Worm (Caenorhabditis elegans) whole organism, mixed stage, embryonic: ENCODE data around the gene F53A3.1.

Experiments
- M03D4.4 ChIP-seq: sonication (generic microtip); optimal IDR thresholded peaks from 2 replicates; lab custom pipeline; 2017; ENCODE audit warnings: mild to moderate bottlenecking, missing genetic modification characterization, missing compliant biosample characterization
- bed-3 ChIP-seq: fragments of 200-800 bp; sonication (Bioruptor generic); optimal IDR thresholded peaks from 3 replicates; lab custom pipeline; 2018; ENCODE audit warnings: mild to moderate bottlenecking, missing genetic modification characterization, moderate library complexity, missing compliant biosample characterization
- blmp-1 ChIP-seq: fragments of 150-350 bp; optimal IDR thresholded peaks from 2 replicates; lab custom pipeline; 2014; ENCODE audit warnings: missing biosample characterization, missing genetic modification characterization
- ceh-39 ChIP-seq: fragments of 150-350 bp; optimal IDR thresholded peaks from 2 replicates; lab custom pipeline; 2014; ENCODE audit warnings: missing biosample characterization, missing genetic modification characterization
- ceh-43 ChIP-seq: fragments of 200-800 bp; sonication (Bioruptor generic); optimal IDR thresholded peaks from 2 replicates; lab custom pipeline; 2018; ENCODE audit warnings: mild to moderate bottlenecking, missing genetic modification characterization, moderate library complexity, missing compliant biosample characterization
- ceh-83 ChIP-seq: fragments of 200-800 bp; sonication (Bioruptor generic); optimal IDR thresholded peaks from 2 replicates; lab custom pipeline; 2018; ENCODE audit warnings: mild to moderate bottlenecking, missing genetic modification characterization, missing compliant biosample characterization
- ces-1 ChIP-seq: fragments of 150-350 bp; optimal IDR thresholded peaks from 2 replicates; lab custom pipeline; 2014; ENCODE audit warnings: missing biosample characterization, missing genetic modification reagents, missing genetic modification characterization
- cnd-1 ChIP-seq: fragments of 200-800 bp; sonication (Bioruptor generic); optimal IDR thresholded peaks from 2 replicates; lab custom pipeline; 2018; ENCODE audit warnings: mild to moderate bottlenecking, missing genetic modification characterization, missing compliant biosample characterization
- drap-1 ChIP-seq: fragments of 200-800 bp; sonication (Bioruptor generic); optimal IDR thresholded peaks from 3 replicates; lab custom pipeline; 2018; ENCODE audit warnings: mild to moderate bottlenecking, missing genetic modification characterization, missing compliant biosample characterization
- elt-1 ChIP-seq: sonication (generic microtip); optimal IDR thresholded peaks from 2 replicates; lab custom pipeline; 2017; ENCODE audit warnings: missing genetic modification characterization, mild to moderate bottlenecking, missing compliant biosample characterization, antibody characterized with exemption, moderate library complexity, borderline replicate concordance; ENCODE audit not compliant: insufficient read depth
- elt-3 ChIP-seq: fragments of 150-350 bp; optimal IDR thresholded peaks from 2 replicates; lab custom pipeline; 2014; ENCODE audit warnings: missing biosample characterization, missing genetic modification characterization
- flh-1 ChIP-seq: fragments of 200-800 bp; sonication (Bioruptor generic); optimal IDR thresholded peaks from 2 replicates; lab custom pipeline; 2018; ENCODE audit warnings: mild to moderate bottlenecking, missing genetic modification characterization, moderate library complexity, missing compliant biosample characterization
- ham-2 ChIP-seq: fragments of 200-800 bp; sonication (Bioruptor generic); optimal IDR thresholded peaks from 2 replicates; lab custom pipeline; 2018; ENCODE audit warnings: mild to moderate bottlenecking, missing genetic modification characterization, missing compliant biosample characterization
- hlh-1 ChIP-seq: fragments of 150-350 bp; optimal IDR thresholded peaks from 2 replicates; lab custom pipeline; 2014; ENCODE audit warnings: missing biosample characterization, missing genetic modification reagents, missing genetic modification characterization
- lin-13 ChIP-seq: fragments of 150-350 bp; optimal IDR thresholded peaks from 2 replicates; lab custom pipeline; 2014; ENCODE audit warnings: missing biosample characterization, missing genetic modification characterization
- lin-32 ChIP-seq: fragments of 200-800 bp; sonication (Bioruptor generic); optimal IDR thresholded peaks from 2 replicates; lab custom pipeline; 2018; ENCODE audit warnings: mild to moderate bottlenecking, missing genetic modification characterization, missing compliant biosample characterization
- lsy-2 ChIP-seq: fragments of 150-350 bp; optimal IDR thresholded peaks from 2 replicates; lab custom pipeline; 2014; ENCODE audit warnings: missing biosample characterization, missing genetic modification characterization
- mab-5 ChIP-seq: fragments of 150-350 bp; optimal IDR thresholded peaks from 2 replicates; lab custom pipeline; 2014; ENCODE audit warnings: missing biosample characterization, missing genetic modification characterization
- mep-1 ChIP-seq: fragments of 150-350 bp; optimal IDR thresholded peaks from 2 replicates; lab custom pipeline; 2017; ENCODE audit warnings: missing biosample characterization, missing genetic modification reagents, missing genetic modification characterization, inconsistent platforms
- mls-2 ChIP-seq: sonication (generic microtip); optimal IDR thresholded peaks from 2 replicates; lab custom pipeline; 2016; ENCODE audit warnings: mild to moderate bottlenecking, missing genetic modification characterization, moderate library complexity, missing compliant biosample characterization
- nhr-12 ChIP-seq: fragments of 150-350 bp; optimal IDR thresholded peaks from 2 replicates; lab custom pipeline; 2014; ENCODE audit warnings: missing biosample characterization, missing genetic modification characterization
- nhr-2 ChIP-seq: fragments of 150-350 bp; optimal IDR thresholded peaks from 2 replicates; lab custom pipeline; 2014; ENCODE audit warnings: missing biosample characterization, missing genetic modification characterization
- nhr-237 ChIP-seq: fragments of 150-350 bp; optimal IDR thresholded peaks from 2 replicates; lab custom pipeline; 2014; ENCODE audit warnings: missing biosample characterization, missing genetic modification characterization
- nhr-28 ChIP-seq: fragments of 150-350 bp; optimal IDR thresholded peaks from 2 replicates; lab custom pipeline; 2014; ENCODE audit warnings: missing biosample characterization, missing genetic modification characterization
- nhr-76 ChIP-seq: sonication (generic microtip); optimal IDR thresholded peaks from 2 replicates; lab custom pipeline; 2017; ENCODE audit warnings: missing biosample characterization, missing genetic modification characterization
- pha-4 ChIP-seq: fragments of 150-350 bp; optimal IDR thresholded peaks from 2 replicates; lab custom pipeline; 2018; ENCODE audit warnings: missing biosample characterization, missing genetic modification reagents, missing genetic modification characterization
- sem-2 ChIP-seq: fragments of 200-800 bp; sonication (Bioruptor generic); optimal IDR thresholded peaks from 2 replicates; lab custom pipeline; 2018; ENCODE audit warnings: mild to moderate bottlenecking, missing genetic modification characterization, missing compliant biosample characterization
- snpc-4 ChIP-seq: fragments of 150-350 bp; optimal IDR thresholded peaks from 2 replicates; lab custom pipeline; 2014; ENCODE audit warnings: missing biosample characterization, missing genetic modification characterization
- sptf-1 ChIP-seq: sonication (generic microtip); optimal IDR thresholded peaks from 2 replicates; lab custom pipeline; 2017; ENCODE audit warnings: mild to moderate bottlenecking, missing genetic modification characterization, moderate library complexity, missing compliant biosample characterization
- tbx-8 ChIP-seq: fragments of 200-800 bp; sonication (Bioruptor generic); optimal IDR thresholded peaks from 2 replicates; lab custom pipeline; 2018; ENCODE audit warnings: mild to moderate bottlenecking, missing genetic modification characterization, moderate library complexity, missing compliant biosample characterization
- unc-120 ChIP-seq: sonication (generic microtip); optimal IDR thresholded peaks from 2 replicates; lab custom pipeline; 2017; ENCODE audit warnings: missing genetic modification characterization, missing compliant biosample characterization; ENCODE audit not compliant: poor library complexity, severe bottlenecking
- unc-39 ChIP-seq: fragments of 150-350 bp; optimal IDR thresholded peaks from 2 replicates; lab custom pipeline; 2014; ENCODE audit warnings: missing biosample characterization, missing genetic modification characterization
- unc-62 ChIP-seq: fragments of 150-350 bp; optimal IDR thresholded peaks from 2 replicates; lab custom pipeline; 2014; ENCODE audit warnings: missing biosample characterization, missing genetic modification reagents, missing genetic modification characterization
- zip-8 ChIP-seq: fragments of 150-350 bp; optimal IDR thresholded peaks from 2 replicates; lab custom pipeline; 2014; ENCODE audit warnings: missing biosample characterization, missing genetic modification characterization
- ztf-11 ChIP-seq: fragments of 150-350 bp; optimal IDR thresholded peaks from 2 replicates; lab custom pipeline; 2014; ENCODE audit warnings: missing biosample characterization, missing genetic modification characterization

The F53A3.1 gene

ce11 chrIII:1921136-1921680, 22.2 kb downstream of the F53A3.1 start:
- TF ChIP-seq unc-39, result no peak
- peak; percentile 83 for TF ChIP-seq sptf-1 (tag; lab: Kevin White, UChicago)
- no peak for TF ChIP-seq nhr-76 (tag; lab: Kevin White, UChicago)
- TF ChIP-seq lin-13 (tag; lab: Kevin White, UChicago), result peak; percentile 5
- TF ChIP-seq flh-1 (GFP tag; lab: Kevin White, UChicago), result no peak
- TF ChIP-seq cnd-1 (tag; lab: Kevin White, UChicago), result peak; percentile 50
- no peak for TF ChIP-seq ceh-83 (GFP tag; lab: Kevin White, UChicago)
- TF ChIP-seq M03D4.4 (tag; lab: Kevin White, UChicago), result peak; percentile 85
- TF ChIP-seq blmp-1, result peak; percentile 80
- peak; percentile 100 for TF ChIP-seq ces-1 (GFP tag; lab: Kevin White, UChicago)
- TF ChIP-seq ztf-11, result peak; percentile 93
- TF ChIP-seq unc-62 (GFP tag; lab: Kevin White, UChicago), result peak; percentile 85
- peak; percentile 22 for TF ChIP-seq ceh-39 (tag; lab: Kevin White, UChicago)
- TF ChIP-seq ham-2 (GFP tag; lab: Kevin White, UChicago), result peak; percentile 91
- peak; percentile 18 for TF ChIP-seq mab-5 (tag; lab: Kevin White, UChicago)
- no peak for TF ChIP-seq sem-2 (GFP tag; lab: Kevin White, UChicago)
- TF ChIP-seq zip-8 (tag; lab: Kevin White, UChicago), result no peak
- peak; percentile 52 for TF ChIP-seq lsy-2
- TF ChIP-seq nhr-2 (tag; lab: Kevin White, UChicago), result peak; percentile 80
- TF ChIP-seq ceh-43 (GFP tag; lab: Kevin White, UChicago), result peak; percentile 61
- TF ChIP-seq hlh-1 (tag; lab: Kevin White, UChicago), result peak; percentile 34
- TF ChIP-seq mep-1, result peak; percentile 3
- TF ChIP-seq nhr-237 (tag; lab: Kevin White, UChicago), result peak; percentile 89
- no peak for TF ChIP-seq snpc-4 (tag; lab: Kevin White, UChicago)
- peak; percentile 82 for TF ChIP-seq mls-2 (tag; lab: Kevin White, UChicago)
- TF ChIP-seq pha-4 (tag; lab: Kevin White, UChicago), result peak; percentile 85
- TF ChIP-seq nhr-12 (tag; lab: Kevin White, UChicago), result no peak
- TF ChIP-seq tbx-8 (GFP tag; lab: Kevin White, UChicago), result no peak
- peak; percentile 33 for TF ChIP-seq elt-3
- peak; percentile 54 for TF ChIP-seq bed-3
- peak; percentile 15 for TF ChIP-seq lin-32 (GFP tag; lab: Kevin White, UChicago)
- no peak for TF ChIP-seq elt-1 (tag; lab: Kevin White, UChicago)
- TF ChIP-seq drap-1, result peak; percentile 83
- TF ChIP-seq nhr-28, result no peak
- peak; percentile 97 for TF ChIP-seq unc-120 (tag; lab: Kevin White, UChicago)
- TF ChIP-seq, all 35 proteins: peak for 24

- no peak for TF ChIP-seq unc-39
- TF ChIP-seq pha-4 (tag; lab: Kevin White, UChicago), result no peak
- TF ChIP-seq lsy-2, result no peak
- TF ChIP-seq, all 35 proteins: peak for 0
Measured at ce11 chrIII:1918311-1918932, 25.0 kb downstream of the F53A3.1 start.

- TF ChIP-seq lin-13 (tag; lab: Kevin White, UChicago) (peak; percentile 60), nhr-12 (tag; lab: Kevin White, UChicago) (no peak), nhr-2 (tag; lab: Kevin White, UChicago) (no peak), nhr-237 (tag; lab: Kevin White, UChicago) (peak; percentile 39), ham-2 (GFP tag; lab: Kevin White, UChicago) (no peak), lin-32 (GFP tag; lab: Kevin White, UChicago) (no peak), ceh-43 (GFP tag; lab: Kevin White, UChicago) (no peak), pha-4 (tag; lab: Kevin White, UChicago) (peak; percentile 30), M03D4.4 (tag; lab: Kevin White, UChicago) (no peak), mab-5 (tag; lab: Kevin White, UChicago) (peak; percentile 6), flh-1 (GFP tag; lab: Kevin White, UChicago) (no peak), ceh-39 (tag; lab: Kevin White, UChicago) (no peak), sem-2 (GFP tag; lab: Kevin White, UChicago) (no peak), tbx-8 (GFP tag; lab: Kevin White, UChicago) (no peak), drap-1 (no peak), ces-1 (GFP tag; lab: Kevin White, UChicago) (peak; percentile 93), lsy-2 (peak; percentile 79), unc-39 (no peak)
Measured at ce11 chrIII:1905589-1905988, 37.8 kb downstream of the F53A3.1 start, which contains the start of the genes B0524.6 and pqn-41. TSS of gene B0524.6 (minus strand) at chrIII:1905640. TSS of gene pqn-41 (plus strand) at chrIII:1905958.
